Worm (Caenorhabditis elegans): ENCODE results near the gene ZK1098.12.

Gene ZK1098.12

DNA sequence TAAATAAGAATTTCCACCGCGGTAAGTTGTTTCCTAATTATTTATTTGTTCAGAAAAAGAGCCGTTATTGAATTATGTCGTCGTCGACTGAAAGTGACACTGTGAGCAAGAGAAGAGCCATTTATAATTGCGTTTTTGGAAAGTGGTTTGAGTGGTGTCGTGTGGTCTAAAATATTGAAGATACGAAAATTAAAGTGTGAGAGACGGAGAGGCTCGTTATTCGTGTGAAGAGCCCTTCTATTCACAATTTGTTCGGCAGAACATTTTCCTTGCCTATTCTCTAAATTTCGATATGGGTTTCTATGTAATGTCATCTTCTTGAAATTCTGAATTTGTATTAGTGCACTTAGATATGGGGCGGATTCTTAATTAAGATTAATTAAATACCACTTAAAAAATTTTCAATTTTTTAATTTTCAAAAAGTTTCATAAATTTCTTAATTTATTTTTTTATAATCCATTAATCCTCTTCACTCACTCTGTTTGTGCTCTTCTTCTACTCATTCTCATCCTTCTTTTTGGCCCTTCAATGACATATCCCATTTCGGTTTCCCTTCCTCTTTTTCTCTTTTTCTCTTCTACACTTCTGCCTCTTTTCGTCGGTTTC, 35.1 kb upstream of the ZK1098.12 start (continued):
- no peak for TF ChIP-seq F22D6.2 (tag; optimal IDR thresholded peaks at IDR 0.05)
- no peak for TF ChIP-seq nhr-120 (GFP tag; IDR thresholded peaks at IDR 0.05)
- TF ChIP-seq F55B11.4 (tag; optimal IDR thresholded peaks at IDR 0.05; ENCODE audit: borderline replicate concordance, insufficient read depth): no peak
- 0 out of 2 replicates have a peak, but pooled peaks have one; percentile 19 for TF ChIP-seq mcd-1 (GFP tag; IDR thresholded peaks at IDR 0.05)
- TF ChIP-seq dpff-1 (tag; optimal IDR thresholded peaks at IDR 0.05): no peak
- TF ChIP-seq Y79H2A.3 (GFP tag; conservative IDR thresholded peaks at IDR 0.05): no peak
- 0 out of 2 replicates have a peak, but pooled peaks have one; percentile 9 for TF ChIP-seq ceh-40 (GFP tag; IDR thresholded peaks at IDR 0.05)
- no peak for TF ChIP-seq ets-4 (GFP tag; optimal IDR thresholded peaks at IDR 0.05)
- TF ChIP-seq dox-1 (GFP tag; IDR thresholded peaks at IDR 0.05): no peak
- TF ChIP-seq ekl-4 (GFP tag; IDR thresholded peaks at IDR 0.05): no peak
- no peak for TF ChIP-seq ztf-26 (tag; optimal IDR thresholded peaks at IDR 0.05)
- peak in 1 of 2 experiments; percentile 17 for TF ChIP-seq let-607 (tag; optimal IDR thresholded peaks at IDR 0.05)
- TF ChIP-seq chd-7 (tag; optimal IDR thresholded peaks at IDR 0.05): peak; percentile 65
- TF ChIP-seq hsf-1 (GFP tag; IDR thresholded peaks at IDR 0.05): peak; percentile 57; the same call in 1 of the 2 replicates
- TF ChIP-seq B0035.1 (tag; optimal IDR thresholded peaks at IDR 0.05): peak; percentile 48
- TF ChIP-seq lir-1 (GFP tag; conservative IDR thresholded peaks at IDR 0.05): no peak
- no peak for TF ChIP-seq sea-2 (GFP tag; IDR thresholded peaks at IDR 0.05)
- peak; percentile 38 for TF ChIP-seq him-1 (tag; optimal IDR thresholded peaks at IDR 0.05)
- TF ChIP-seq F33H1.4 (GFP tag; IDR thresholded peaks at IDR 0.05): peak; percentile 23; the same call in 1 of the 2 replicates
- no peak for TF ChIP-seq bed-2 (GFP tag; IDR thresholded peaks at IDR 0.05)
- no peak for TF ChIP-seq attf-5 (GFP tag; optimal IDR thresholded peaks at IDR 0.05)
- TF ChIP-seq aptf-3 (GFP tag; IDR thresholded peaks at IDR 0.05): no peak
- TF ChIP-seq lag-1 (GFP tag; IDR thresholded peaks at IDR 0.05): no peak
- no peak for TF ChIP-seq madf-8 (GFP tag; conservative IDR thresholded peaks at IDR 0.05)
- TF ChIP-seq tlf-1 (GFP tag; optimal IDR thresholded peaks at IDR 0.05): peak; percentile 77
- 0 out of 2 replicates have a peak, but pooled peaks have one; percentile 29 for TF ChIP-seq madf-3 (GFP tag; IDR thresholded peaks at IDR 0.05)
- TF ChIP-seq lin-54 (GFP tag; optimal IDR thresholded peaks at IDR 0.05): no peak
- no peak for TF ChIP-seq B0261.1 (tag; optimal IDR thresholded peaks at IDR 0.05)
- no peak for TF ChIP-seq lsl-1 (GFP tag; optimal IDR thresholded peaks at IDR 0.05)
- no peak for TF ChIP-seq sdz-38 (tag; optimal IDR thresholded peaks at IDR 0.05)
- peak; percentile 24 for TF ChIP-seq gei-17 (GFP tag; optimal IDR thresholded peaks at IDR 0.05)
- no peak for TF ChIP-seq mes-4 (tag; optimal IDR thresholded peaks at IDR 0.05)
- no peak for TF ChIP-seq tbp1 (GFP tag; optimal IDR thresholded peaks at IDR 0.05)
- no peak for TF ChIP-seq F57A8.1 (GFP tag; optimal IDR thresholded peaks at IDR 0.05)
- TF ChIP-seq cebp-1 (GFP tag; IDR thresholded peaks at IDR 0.05): no peak
- TF ChIP-seq cebp-1 (tag; optimal IDR thresholded peaks at IDR 0.05): peak; percentile 45
- TF ChIP-seq lin-40 (tag; optimal IDR thresholded peaks at IDR 0.05): peak; percentile 37
- TF ChIP-seq madf-6 (GFP tag; IDR thresholded peaks at IDR 0.05): peak; percentile 49
- no peak for TF ChIP-seq sptf-2 (GFP tag; optimal IDR thresholded peaks at IDR 0.05)

DNA sequence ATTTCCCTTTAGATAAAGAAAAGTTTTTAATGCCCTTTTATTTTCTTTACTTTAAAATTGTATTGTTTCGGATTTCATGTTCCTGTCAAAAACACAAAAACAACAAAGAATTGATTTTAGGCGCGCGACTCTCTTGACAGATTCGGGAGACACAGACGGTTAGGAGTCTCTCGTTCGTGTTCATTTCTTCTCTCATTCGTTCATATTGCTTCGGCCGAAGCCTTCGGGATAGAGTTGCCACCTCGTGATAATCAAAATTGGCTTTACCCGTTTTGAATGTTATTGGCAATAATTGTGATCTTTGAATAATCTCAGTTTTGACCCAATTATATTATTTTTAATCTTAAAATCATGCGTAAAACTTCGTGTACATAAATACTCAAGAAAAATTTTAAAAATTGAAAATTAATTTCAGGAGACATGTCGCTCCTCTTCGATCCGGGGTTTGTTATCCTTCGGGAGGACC, 33.8 kb upstream of the ZK1098.12 start, which contains the start of gene F55H2.5:
F55H2.5 (plus strand) TSS at position 416 of the 466 bp plus-strand sequence.
- TF ChIP-seq hmg-1.2 (GFP tag; IDR thresholded peaks at IDR 0.05) (peak; percentile 14; the same call in 1 of the 2 replicates), Y67H2A.10 (GFP tag; conservative IDR thresholded peaks at IDR 0.05) (no peak)

Measured in whole organism, young adult.